1 fruit fly cellular context compared by ENCODE assay signal in genomic region chr3R:3750153-3750717, dm6.
A peak's percentile ranks its signal among the peaks of the same experiment; 100 is the strongest.
TF ChIP-seq lines count a peak whose summit lies in the region.

TSS of gene CG41128 (plus strand) at chr3R:3750363.

TF ChIP-seq in whole organism, embryonic, 481 proteins besides CTCF, POLR2A, EP300 and RAD21 (continued from another document):
- TF ChIP-seq CG17361 (GFP tag; IDR thresholded peaks at IDR 0.05; lab: Robert Waterston, UW) (no peak), BEAF-32 (GFP tag; optimal IDR thresholded peaks at IDR 0.05; lab: Kevin White, UChicago) (peak; percentile 8), Ets65A (GFP tag; lab: Kevin White, UChicago) (peak; percentile 40), en (GFP tag; optimal IDR thresholded peaks at IDR 0.05; lab: Kevin White, UChicago) (no peak), CG14667 (GFP tag; IDR thresholded peaks at IDR 0.05; lab: Robert Waterston, UW) (peak; percentile 49; the same call in 1 of the 2 replicates), Usf (GFP tag; optimal IDR thresholded peaks at IDR 0.05; lab: Kevin White, UChicago) (no peak), CG1024 (GFP tag; IDR thresholded peaks at IDR 0.05; lab: Robert Waterston, UW) (peak; percentile 98), zen (tag; optimal IDR thresholded peaks at IDR 0.05; lab: Kevin White, UChicago) (peak; percentile 47)
